Worm (Caenorhabditis elegans) whole organism, L1 larva: ENCODE measurements around the gene egas-3.

Experiments used
- Y116A8C.19 ChIP-seq: sonication (generic microtip); optimal IDR thresholded peaks from 2 replicates; lab custom pipeline; 2016; ENCODE audit warnings: missing compliant biosample characterization, missing genetic modification characterization, borderline replicate concordance
- aly-2 ChIP-seq: fragments of 150-350 bp; optimal IDR thresholded peaks from 2 replicates; lab custom pipeline; 2014; ENCODE audit warnings: missing biosample characterization, missing genetic modification characterization
- ceh-82 ChIP-seq, 3 experiments: fragments of 150-350 bp in 1 of 3; sonication (generic microtip) in 2 of 3; optimal IDR thresholded peaks; 2 replicates each; lab custom pipeline; 2014 to 2017; ENCODE audit warnings: missing biosample characterization in 3 of 3, missing genetic modification characterization in 3 of 3
- efl-1 ChIP-seq, 4 experiments: fragments of 150-350 bp; optimal IDR thresholded peaks in 3 of 4; peaks in 1 of 4; 1 replicate in 1 of 4; 2 replicates in 3 of 4; lab custom pipeline; 2014; ENCODE audit warnings: missing biosample characterization in 2 of 4, missing genetic modification characterization in 2 of 4, missing genetic modification reagents in 2 of 4
- fkh-4 ChIP-seq: sonication (generic microtip); optimal IDR thresholded peaks from 2 replicates; lab custom pipeline; 2016; ENCODE audit warnings: missing compliant biosample characterization, missing genetic modification characterization, borderline replicate concordance
- fos-1 ChIP-seq: fragments of 150-350 bp; optimal IDR thresholded peaks from 2 replicates; lab custom pipeline; 2014; ENCODE audit warnings: missing biosample characterization, missing genetic modification characterization
- lin-15B ChIP-seq: fragments of 150-350 bp; sonication (generic microtip); optimal IDR thresholded peaks from 3 replicates; lab custom pipeline; 2014; ENCODE audit warnings: missing biosample characterization, missing genetic modification characterization
- mdl-1 ChIP-seq, 2 experiments: fragments of 150-350 bp; optimal IDR thresholded peaks; 2 replicates each; lab custom pipeline; 2014 to 2017; ENCODE audit warnings: missing biosample characterization in 2 of 2, missing genetic modification characterization in 2 of 2, inconsistent platforms in 1 of 2
- nhr-11 ChIP-seq: fragments of 150-350 bp; optimal IDR thresholded peaks from 2 replicates; lab custom pipeline; 2014; ENCODE audit warnings: missing biosample characterization, missing genetic modification characterization
- nhr-237 ChIP-seq: fragments of 150-350 bp; optimal IDR thresholded peaks from 2 replicates; lab custom pipeline; 2014; ENCODE audit warnings: missing biosample characterization, missing genetic modification characterization
- nhr-71 ChIP-seq: sonication (generic microtip); optimal IDR thresholded peaks from 2 replicates; lab custom pipeline; 2016; ENCODE audit warnings: mild to moderate bottlenecking, missing genetic modification characterization, moderate library complexity, missing compliant biosample characterization
- skn-1 ChIP-seq: fragments of 150-350 bp; optimal IDR thresholded peaks from 2 replicates; lab custom pipeline; 2014; ENCODE audit warnings: missing biosample characterization, missing genetic modification characterization
- sox-4 ChIP-seq: sonication (generic microtip); optimal IDR thresholded peaks from 2 replicates; lab custom pipeline; 2016; ENCODE audit warnings: missing genetic modification characterization, missing compliant biosample characterization
- unc-62 ChIP-seq: fragments of 150-350 bp; optimal IDR thresholded peaks from 2 replicates; lab custom pipeline; 2014; ENCODE audit warnings: missing biosample characterization, missing genetic modification reagents, missing genetic modification characterization

- TF ChIP-seq ceh-82 (tag; optimal IDR thresholded peaks at IDR 0.05; lab: Kevin White, UChicago) (no peak), Y116A8C.19 (tag; lab: Kevin White, UChicago) (no peak), nhr-237 (no peak), mdl-1 (tag; optimal IDR thresholded peaks at IDR 0.05; lab: Kevin White, UChicago) (no peak), unc-62 (GFP tag; lab: Kevin White, UChicago) (no peak), fos-1 (no peak), efl-1 (optimal IDR thresholded peaks at IDR 0.05; lab: Kevin White, UChicago) (no peak), efl-1 (GFP tag; optimal IDR thresholded peaks at IDR 0.05 in 1 of 2; lab: Kevin White, UChicago) (no peak), nhr-11 (tag; lab: Kevin White, UChicago) (no peak), sox-4 (no peak), lin-15B (tag; lab: Kevin White, UChicago) (no peak), aly-2 (tag; lab: Kevin White, UChicago) (no peak), skn-1 (no peak), fkh-4 (tag; lab: Kevin White, UChicago) (no peak), nhr-71 (tag; lab: Kevin White, UChicago) (no peak)
These were observed 39.9 kb downstream of the egas-3 start for ce11 chrV:18596240-18596639.
